Fruit fly (Drosophila melanogaster): ENCODE results near the gene SLIRP2.

SLIRP2 gene

DNA sequence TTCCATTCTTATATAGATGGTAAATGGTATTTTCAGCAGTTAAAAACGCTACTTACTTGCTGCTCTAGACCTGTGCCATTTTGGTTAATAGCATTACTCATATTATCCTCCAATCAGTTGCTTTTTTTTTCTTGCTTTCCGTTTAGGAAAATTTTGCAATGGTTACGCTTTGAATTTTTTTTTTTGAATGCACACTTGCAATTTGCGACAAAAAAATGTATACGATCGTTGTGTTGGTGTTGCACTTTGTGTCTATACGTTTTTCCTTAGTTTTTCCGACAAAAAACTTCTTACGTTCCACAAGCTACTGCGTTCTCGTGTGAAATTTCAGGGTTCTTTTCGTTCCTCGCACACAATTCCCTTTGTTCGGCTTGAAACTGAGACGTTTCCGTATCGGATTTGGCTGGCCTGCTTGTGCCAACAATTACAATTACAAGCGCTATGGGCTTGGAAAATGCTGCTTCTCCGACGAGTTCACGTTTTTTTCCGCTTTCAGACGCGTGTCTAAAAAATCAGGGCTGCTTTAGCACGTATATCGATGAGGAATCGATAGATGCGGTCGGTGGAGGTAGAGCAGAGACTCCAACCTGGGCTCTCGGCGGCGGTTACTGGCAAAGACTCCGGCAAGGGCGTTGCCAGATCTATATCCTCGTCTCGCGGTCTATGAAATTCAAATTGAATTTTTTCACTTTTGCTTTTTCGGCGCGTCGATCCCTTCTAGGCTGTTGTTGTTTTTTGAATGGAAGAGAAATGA is 9.2 kb downstream of the SLIRP2 start (continued):
- TF ChIP-seq nerfin-1 (tag; optimal IDR thresholded peaks at IDR 0.05) (peak; percentile 39), Bgb (GFP tag; IDR thresholded peaks at IDR 0.05; ENCODE audit: partially characterized antibody) (peak; percentile 97), shn (GFP tag; optimal IDR thresholded peaks at IDR 0.05) (peak; percentile 61), fd64A (GFP tag; optimal IDR thresholded peaks at IDR 0.05) (no peak), CG17328 (GFP tag; IDR thresholded peaks at IDR 0.05) (peak; percentile 60), mld (GFP tag; IDR thresholded peaks at IDR 0.05; ENCODE audit: partially characterized antibody) (peak; percentile 83), CG14014 (GFP tag; IDR thresholded peaks at IDR 0.05) (0 out of 2 replicates have a peak, but pooled peaks have one; percentile 39), grau (tag; optimal IDR thresholded peaks at IDR 0.05) (peak; percentile 62), E2f1 (GFP tag; IDR thresholded peaks at IDR 0.05) (peak; percentile 13; the same call in 1 of the 2 replicates), CG10959 (GFP tag; IDR thresholded peaks at IDR 0.05) (peak; percentile 12; the same call in 1 of the 2 replicates), CG32772 (GFP tag; IDR thresholded peaks at IDR 0.05) (peak; percentile 59), CG11456 (GFP tag; IDR thresholded peaks at IDR 0.05) (peak; percentile 49; the same call in 2 of the 3 replicates), Hr39 (optimal IDR thresholded peaks at IDR 0.05) (no peak), H15 (GFP tag; IDR thresholded peaks at IDR 0.05) (0 out of 3 replicates have a peak, but pooled peaks have one; percentile 6), ewg (GFP tag; optimal IDR thresholded peaks at IDR 0.05) (peak; percentile 47), CG15073 (GFP tag; optimal IDR thresholded peaks at IDR 0.05) (no peak), sob (GFP tag; IDR thresholded peaks at IDR 0.05) (peak; percentile 77), H2.0 (GFP tag; IDR thresholded peaks at IDR 0.05) (no peak), sqz (GFP tag; optimal IDR thresholded peaks at IDR 0.05) (peak; percentile 87), bcd (GFP tag; optimal IDR thresholded peaks at IDR 0.05) (peak; percentile 45), Dref (GFP tag; IDR thresholded peaks at IDR 0.05) (peak; percentile 99), btn (GFP tag; optimal IDR thresholded peaks at IDR 0.05) (no peak), CG1603 (tag; optimal IDR thresholded peaks at IDR 0.05) (peak; percentile 94), CG8765 (GFP tag; IDR thresholded peaks at IDR 0.05) (0 out of 2 replicates have a peak, but pooled peaks have one; percentile 18), pzg (GFP tag; optimal IDR thresholded peaks at IDR 0.05) (peak; percentile 99), CG9876 (GFP tag; optimal IDR thresholded peaks at IDR 0.05) (peak; percentile 27), pros (GFP tag; optimal IDR thresholded peaks at IDR 0.05) (peak; percentile 35), Sry-δ (GFP tag; optimal IDR thresholded peaks at IDR 0.05) (peak; percentile 93), CG6272 (GFP tag; IDR thresholded peaks at IDR 0.05) (no peak), CG17359 (tag; optimal IDR thresholded peaks at IDR 0.05) (peak; percentile 2), dm (GFP tag; optimal IDR thresholded peaks at IDR 0.05) (peak; percentile 99), exex (tag; optimal IDR thresholded peaks at IDR 0.05) (no peak), Hsf (GFP tag; optimal IDR thresholded peaks at IDR 0.05) (peak; percentile 39), Dip3 (GFP tag; optimal IDR thresholded peaks at IDR 0.05) (peak; percentile 27), CG7987 (GFP tag; optimal IDR thresholded peaks at IDR 0.05) (peak; percentile 93), bab2 (GFP tag; optimal IDR thresholded peaks at IDR 0.05) (no peak), gsb-n (tag; optimal IDR thresholded peaks at IDR 0.05) (peak; percentile 77), CG7963 (GFP tag; IDR thresholded peaks at IDR 0.05; ENCODE audit: partially characterized antibody) (peak; percentile 91), phol (tag; optimal IDR thresholded peaks at IDR 0.05) (peak; percentile 70), Ssrp (tag; optimal IDR thresholded peaks at IDR 0.05) (no peak), CG12104 (GFP tag; optimal IDR thresholded peaks at IDR 0.05) (no peak), tll (GFP tag; optimal IDR thresholded peaks at IDR 0.05) (peak in 1 of 2 experiments; percentile 20), CG11247 (GFP tag; IDR thresholded peaks at IDR 0.05) (peak; percentile 35; the same call in 1 of the 2 replicates), en (GFP tag; optimal IDR thresholded peaks at IDR 0.05) (no peak), Nf-YC (tag; optimal IDR thresholded peaks at IDR 0.05) (peak; percentile 54), CG9727 (GFP tag; optimal IDR thresholded peaks at IDR 0.05) (peak; percentile 38), CG8290 (GFP tag; optimal IDR thresholded peaks at IDR 0.05) (peak; percentile 55), CG8290 (tag; optimal IDR thresholded peaks at IDR 0.05) (peak in 1 of 2 experiments; percentile 89), CG5180 (GFP tag; optimal IDR thresholded peaks at IDR 0.05) (no peak)

All from whole organism, embryonic.